Worm (Caenorhabditis elegans) whole organism, L2 larva: ENCODE results near the gene ZK697.1.

Source experiments
- R02D3.7 ChIP-seq: fragments of 150-350 bp; optimal IDR thresholded peaks from 2 replicates; lab custom pipeline; 2014; ENCODE audit warnings: missing biosample characterization, missing genetic modification characterization
- aly-2 ChIP-seq: fragments of 150-350 bp; optimal IDR thresholded peaks from 2 replicates; lab custom pipeline; 2014; ENCODE audit warnings: missing biosample characterization, missing genetic modification characterization
- blmp-1 ChIP-seq: sonication (generic microtip); optimal IDR thresholded peaks from 2 replicates; lab custom pipeline; 2017; ENCODE audit warnings: missing genetic modification characterization, mild to moderate bottlenecking, missing compliant biosample characterization, antibody characterized with exemption, moderate library complexity; ENCODE audit not compliant: insufficient read depth
- egl-27 ChIP-seq: sonication (generic microtip); optimal IDR thresholded peaks from 3 replicates; lab custom pipeline; 2017; ENCODE audit warnings: missing biosample characterization, missing genetic modification reagents, missing genetic modification characterization
- nhr-11 ChIP-seq: fragments of 150-350 bp; optimal IDR thresholded peaks from 2 replicates; lab custom pipeline; 2014; ENCODE audit warnings: missing biosample characterization, missing genetic modification characterization
- nhr-12 ChIP-seq: fragments of 150-350 bp; optimal IDR thresholded peaks from 2 replicates; lab custom pipeline; 2014; ENCODE audit warnings: missing biosample characterization, missing genetic modification characterization
- nhr-237 ChIP-seq: fragments of 150-350 bp; optimal IDR thresholded peaks from 2 replicates; lab custom pipeline; 2014; ENCODE audit warnings: missing biosample characterization, missing genetic modification characterization
- nhr-77 ChIP-seq: fragments of 150-350 bp; optimal IDR thresholded peaks from 2 replicates; lab custom pipeline; 2014; ENCODE audit warnings: missing biosample characterization, missing genetic modification characterization
- skn-1 ChIP-seq: sonication (generic microtip); optimal IDR thresholded peaks from 2 replicates; lab custom pipeline; 2017; ENCODE audit warnings: missing biosample characterization, missing genetic modification characterization
- sma-9 ChIP-seq, 2 experiments: fragments of 150-350 bp in 1 of 2; sonication (generic microtip) in 1 of 2; optimal IDR thresholded peaks; 2 replicates each; lab custom pipeline; 2014 to 2016; ENCODE audit warnings: missing genetic modification characterization in 2 of 2, mild to moderate bottlenecking in 1 of 2, missing biosample characterization in 1 of 2, missing compliant biosample characterization in 1 of 2, missing genetic modification reagents in 1 of 2, moderate library complexity in 1 of 2
- snpc-4 ChIP-seq: fragments of 150-350 bp; optimal IDR thresholded peaks from 2 replicates; lab custom pipeline; 2014; ENCODE audit warnings: missing biosample characterization, missing genetic modification characterization
- unc-39 ChIP-seq: fragments of 150-350 bp; optimal IDR thresholded peaks from 2 replicates; lab custom pipeline; 2014; ENCODE audit warnings: missing biosample characterization, missing genetic modification characterization
- ztf-4 ChIP-seq: fragments of 150-350 bp; optimal IDR thresholded peaks from 2 replicates; lab custom pipeline; 2014; ENCODE audit warnings: missing biosample characterization, missing genetic modification characterization

DNA sequence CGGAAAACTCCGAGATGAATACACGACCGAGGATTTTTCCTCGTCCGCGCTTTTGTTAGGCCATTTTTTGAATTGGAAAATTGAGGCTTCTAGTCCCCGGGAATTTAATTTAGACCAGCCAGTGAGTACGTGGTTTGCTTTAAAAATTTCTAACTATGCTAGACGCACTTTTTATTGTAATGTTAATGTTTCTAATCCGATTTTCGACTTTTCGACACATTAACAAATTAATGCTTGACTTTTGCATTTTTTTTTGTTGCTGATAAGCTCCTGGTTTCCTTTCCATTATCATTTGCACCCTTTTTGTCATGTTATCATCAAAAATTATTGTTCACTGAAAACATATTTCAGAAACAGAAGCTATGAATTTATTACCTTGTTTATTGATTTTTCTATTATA lies 4.3 kb downstream of the ZK697.1 start, which contains the start of gene clec-204:
- TF ChIP-seq nhr-12 (tag; lab: Kevin White, UChicago): no peak
- no peak for TF ChIP-seq nhr-77 (tag; lab: Kevin White, UChicago)
- TF ChIP-seq blmp-1 (tag; lab: Kevin White, UChicago): no peak
- TF ChIP-seq nhr-11 (tag; lab: Kevin White, UChicago): no peak
- no peak for TF ChIP-seq egl-27 (tag; lab: Kevin White, UChicago)
- TF ChIP-seq unc-39 (tag; lab: Kevin White, UChicago): no peak
- TF ChIP-seq ztf-4 (tag; lab: Kevin White, UChicago): no peak
- TF ChIP-seq R02D3.7 (tag; lab: Kevin White, UChicago): no peak
- TF ChIP-seq sma-9 (GFP tag; optimal IDR thresholded peaks at IDR 0.05; lab: Kevin White, UChicago): no peak
- TF ChIP-seq sma-9 (tag; optimal IDR thresholded peaks at IDR 0.05; lab: Kevin White, UChicago): no peak
- no peak for TF ChIP-seq nhr-237 (tag; lab: Kevin White, UChicago)
- TF ChIP-seq skn-1 (tag; lab: Kevin White, UChicago): no peak
- TF ChIP-seq aly-2 (tag; lab: Kevin White, UChicago): no peak
- TF ChIP-seq snpc-4: no peak
